Fruit fly (Drosophila melanogaster) whole organism, prepupa: ENCODE data around the gene Lsd-2.

Experiments used
- CG10631 ChIP-seq: fragments of 200-800 bp; sonication (Bioruptor generic); optimal IDR thresholded peaks from 2 replicates; lab custom pipeline; 2016; ENCODE audit warnings: missing biosample characterization, missing genetic modification characterization
- CG11762 ChIP-seq: fragments of 200-800 bp; sonication (Bioruptor generic); optimal IDR thresholded peaks from 3 replicates; lab custom pipeline; 2016; ENCODE audit warnings: missing biosample characterization, missing genetic modification characterization; ENCODE audit not compliant: insufficient read depth
- CG11902 ChIP-seq: fragments of 200-800 bp; sonication (Bioruptor generic); optimal IDR thresholded peaks from 3 replicates; lab custom pipeline; 2016; ENCODE audit warnings: missing biosample characterization, missing genetic modification characterization
- CG1621 ChIP-seq: fragments of 200-800 bp; sonication (Bioruptor generic); optimal IDR thresholded peaks from 3 replicates; lab custom pipeline; 2018; ENCODE audit warnings: missing biosample characterization, mild to moderate bottlenecking, missing genetic modification characterization
- CG16779 ChIP-seq: fragments of 200-800 bp; sonication (Bioruptor generic); optimal IDR thresholded peaks from 3 replicates; lab custom pipeline; 2017; ENCODE audit warnings: missing biosample characterization, mild to moderate bottlenecking, missing genetic modification characterization
- CG3032 ChIP-seq: fragments of 200-800 bp; optimal IDR thresholded peaks from 2 replicates; lab custom pipeline; 2019; ENCODE audit warnings: missing biosample characterization, mild to moderate bottlenecking, missing genetic modification characterization, moderate library complexity
- CG31627 ChIP-seq: fragments of 200-800 bp; sonication (Bioruptor generic); optimal IDR thresholded peaks from 3 replicates; lab custom pipeline; 2016; ENCODE audit warnings: missing biosample characterization, missing genetic modification characterization
- CG32006 ChIP-seq: fragments of 200-800 bp; sonication (Bioruptor generic); optimal IDR thresholded peaks from 3 replicates; lab custom pipeline; 2017; ENCODE audit warnings: missing biosample characterization, mild to moderate bottlenecking, missing genetic modification characterization
- CG34406 ChIP-seq: fragments of 200-800 bp; sonication (Bioruptor generic); optimal IDR thresholded peaks from 3 replicates; lab custom pipeline; 2016; ENCODE audit warnings: missing biosample characterization, missing genetic modification characterization
- CG6163 ChIP-seq: fragments of 200-800 bp; sonication (Bioruptor generic); IDR thresholded peaks from 3 replicates; pipeline ENCODE4 v1.3.6; 2022; ENCODE audit warnings: missing biosample characterization, missing genetic modification characterization
- CG6276 ChIP-seq: fragments of 200-800 bp; sonication (Bioruptor generic); optimal IDR thresholded peaks from 2 replicates; lab custom pipeline; 2017; ENCODE audit warnings: missing biosample characterization, mild to moderate bottlenecking, missing genetic modification characterization
- CG6792 ChIP-seq: fragments of 200-800 bp; sonication (Bioruptor generic); optimal IDR thresholded peaks from 3 replicates; lab custom pipeline; 2016; ENCODE audit warnings: missing biosample characterization, missing genetic modification characterization
- CG6808 ChIP-seq: fragments of 200-800 bp; sonication (Bioruptor generic); optimal IDR thresholded peaks from 3 replicates; lab custom pipeline; 2017; ENCODE audit warnings: missing biosample characterization, missing genetic modification characterization, mild to moderate bottlenecking, moderate library complexity, missing genetic modification reagents
- CG6854 ChIP-seq: fragments of 200-800 bp; sonication (Bioruptor generic); optimal IDR thresholded peaks from 2 replicates; lab custom pipeline; 2017; ENCODE audit warnings: missing biosample characterization, mild to moderate bottlenecking, missing genetic modification characterization
- CG7368 ChIP-seq: fragments of 200-800 bp; sonication (Bioruptor generic); optimal IDR thresholded peaks from 3 replicates; lab custom pipeline; 2016; ENCODE audit warnings: missing biosample characterization, missing genetic modification characterization
- CG8319 ChIP-seq: fragments of 200-800 bp; sonication (Bioruptor generic); optimal IDR thresholded peaks from 3 replicates; lab custom pipeline; 2016; ENCODE audit warnings: missing biosample characterization, missing genetic modification characterization
- CG8632 ChIP-seq: fragments of 200-800 bp; sonication (Bioruptor generic); optimal IDR thresholded peaks from 3 replicates; lab custom pipeline; 2016; ENCODE audit warnings: missing biosample characterization, missing genetic modification characterization
- CG9139 ChIP-seq: fragments of 200-800 bp; sonication (Bioruptor generic); optimal IDR thresholded peaks from 3 replicates; lab custom pipeline; 2017; ENCODE audit warnings: missing biosample characterization, mild to moderate bottlenecking, missing genetic modification characterization
- Eip78C ChIP-seq: fragments of 200-800 bp; sonication (Bioruptor generic); peaks from one replicate; lab custom pipeline; 2016; ENCODE audit warnings: missing biosample characterization, missing genetic modification characterization
- Eip93F ChIP-seq: fragments of 200-800 bp; sonication (Bioruptor generic); optimal IDR thresholded peaks from 2 replicates; lab custom pipeline; 2016; ENCODE audit warnings: missing biosample characterization, mild to moderate bottlenecking, missing genetic modification characterization
- Ets21C ChIP-seq: fragments of 200-800 bp; sonication (Bioruptor generic); optimal IDR thresholded peaks from 3 replicates; lab custom pipeline; 2016; ENCODE audit warnings: missing biosample characterization, missing genetic modification characterization
- Ets96B ChIP-seq: fragments of 200-800 bp; optimal IDR thresholded peaks from 2 replicates; lab custom pipeline; 2019; ENCODE audit warnings: missing biosample characterization, mild to moderate bottlenecking, missing genetic modification characterization, moderate library complexity
- Gug ChIP-seq: fragments of 200-800 bp; sonication (Bioruptor generic); IDR thresholded peaks from 2 replicates; pipeline ENCODE4 v1.3.6; 2022; ENCODE audit warnings: missing biosample characterization, missing genetic modification characterization
- Hr38 ChIP-seq: sonication (Bioruptor generic); optimal IDR thresholded peaks from 2 replicates; lab custom pipeline; 2016; ENCODE audit warnings: missing biosample characterization, missing genetic modification characterization
- Lpt ChIP-seq: fragments of 200-800 bp; sonication (Bioruptor generic); optimal IDR thresholded peaks from 3 replicates; lab custom pipeline; 2016; ENCODE audit warnings: missing biosample characterization, missing genetic modification characterization
- Met ChIP-seq: fragments of 200-800 bp; sonication (Bioruptor generic); optimal IDR thresholded peaks from 3 replicates; lab custom pipeline; 2016; ENCODE audit warnings: missing biosample characterization, missing genetic modification characterization
- Sox102F ChIP-seq: fragments of 200-800 bp; sonication (Bioruptor generic); optimal IDR thresholded peaks from 2 replicates; lab custom pipeline; 2016; ENCODE audit warnings: missing biosample characterization, mild to moderate bottlenecking, missing genetic modification characterization
- Sox14 ChIP-seq: fragments of 200-800 bp; sonication (Bioruptor generic); optimal IDR thresholded peaks from 3 replicates; lab custom pipeline; 2016; ENCODE audit warnings: missing biosample characterization, missing genetic modification characterization
- Sox15 ChIP-seq: fragments of 200-800 bp; sonication (Bioruptor generic); optimal IDR thresholded peaks from 3 replicates; lab custom pipeline; 2016; ENCODE audit warnings: missing biosample characterization, missing genetic modification characterization
- achi ChIP-seq: fragments of 200-800 bp; sonication (Bioruptor generic); optimal IDR thresholded peaks from 3 replicates; lab custom pipeline; 2016; ENCODE audit warnings: missing biosample characterization, missing genetic modification characterization
- acj6 ChIP-seq: fragments of 200-800 bp; sonication (Bioruptor generic); optimal IDR thresholded peaks from 3 replicates; lab custom pipeline; 2016; ENCODE audit warnings: missing biosample characterization, missing genetic modification characterization
- cyc ChIP-seq: fragments of 200-800 bp; sonication (Bioruptor generic); optimal IDR thresholded peaks from 3 replicates; lab custom pipeline; 2016; ENCODE audit warnings: missing biosample characterization, missing genetic modification characterization
- dac ChIP-seq: fragments of 200-800 bp; sonication (Bioruptor generic); optimal IDR thresholded peaks from 2 replicates; lab custom pipeline; 2017; ENCODE audit warnings: missing biosample characterization, mild to moderate bottlenecking, missing genetic modification characterization
- esn ChIP-seq: fragments of 200-800 bp; sonication (Bioruptor generic); optimal IDR thresholded peaks from 2 replicates; lab custom pipeline; 2016; ENCODE audit warnings: missing biosample characterization, mild to moderate bottlenecking, missing genetic modification characterization, moderate library complexity
- fd59A ChIP-seq: fragments of 200-800 bp; sonication (Bioruptor generic); optimal IDR thresholded peaks from 2 replicates; lab custom pipeline; 2017; ENCODE audit warnings: missing biosample characterization, mild to moderate bottlenecking, missing genetic modification characterization, missing genetic modification reagents
- fd85E ChIP-seq: fragments of 200-800 bp; sonication (Bioruptor generic); optimal IDR thresholded peaks from 3 replicates; lab custom pipeline; 2016; ENCODE audit warnings: missing biosample characterization, missing genetic modification characterization
- fkh ChIP-seq: fragments of 200-800 bp; sonication (Bioruptor generic); optimal IDR thresholded peaks from 3 replicates; lab custom pipeline; 2017; ENCODE audit warnings: missing biosample characterization, mild to moderate bottlenecking, missing genetic modification characterization, moderate library complexity
- net ChIP-seq: fragments of 200-800 bp; sonication (Bioruptor generic); optimal IDR thresholded peaks from 3 replicates; lab custom pipeline; 2016; ENCODE audit warnings: missing biosample characterization, missing genetic modification characterization
- pdm3 ChIP-seq: fragments of 200-800 bp; sonication (Bioruptor generic); optimal IDR thresholded peaks from 3 replicates; lab custom pipeline; 2016; ENCODE audit warnings: missing biosample characterization, missing genetic modification characterization
- salr ChIP-seq, 2 experiments: fragments of 200-800 bp; sonication (Bioruptor generic); optimal IDR thresholded peaks; 3 replicates each; lab custom pipeline; 2016 to 2018; ENCODE audit warnings: missing biosample characterization in 2 of 2, missing genetic modification characterization in 2 of 2, mild to moderate bottlenecking in 1 of 2
- spab ChIP-seq: fragments of 200-800 bp; sonication (Bioruptor generic); optimal IDR thresholded peaks from 2 replicates; lab custom pipeline; 2017; ENCODE audit warnings: missing biosample characterization, mild to moderate bottlenecking, missing genetic modification characterization, missing genetic modification reagents
- ss ChIP-seq, 2 experiments: fragments of 200-800 bp; sonication (Bioruptor generic); optimal IDR thresholded peaks; 2 replicates in 1 of 2; 3 replicates in 1 of 2; lab custom pipeline; 2017 to 2018; ENCODE audit warnings: mild to moderate bottlenecking in 2 of 2, missing biosample characterization in 2 of 2, missing genetic modification characterization in 2 of 2, moderate library complexity in 1 of 2
- svp ChIP-seq: fragments of 200-800 bp; sonication (Bioruptor generic); peaks from one replicate; lab custom pipeline; 2016; ENCODE audit warnings: missing biosample characterization, missing genetic modification characterization
- topi ChIP-seq: fragments of 200-800 bp; sonication (Bioruptor generic); optimal IDR thresholded peaks from 3 replicates; lab custom pipeline; 2016; ENCODE audit warnings: missing biosample characterization, missing genetic modification characterization
- vri ChIP-seq: fragments of 200-800 bp; sonication (Bioruptor generic); optimal IDR thresholded peaks from 3 replicates; lab custom pipeline; 2016; ENCODE audit warnings: missing biosample characterization, mild to moderate bottlenecking, missing genetic modification characterization

Lsd-2 gene

dm6 chrX:15069417-15069896 is 6.6 kb downstream of the Lsd-2 start (continued):
- TF ChIP-seq pdm3 (GFP tag; lab: Kevin White, UChicago) (peak; percentile 86), fd59A (GFP tag; lab: Kevin White, UChicago) (peak; percentile 91), salr (GFP tag; optimal IDR thresholded peaks at IDR 0.05; lab: Kevin White, UChicago) (peak; percentile 89 to 98), Sox15 (no peak), Sox102F (peak; percentile 77), CG7368 (GFP tag; lab: Kevin White, UChicago) (peak; percentile 92), CG34406 (peak; percentile 76), fkh (GFP tag; lab: Kevin White, UChicago) (no peak)

dm6 chrX:15068537-15068936 is 7.5 kb downstream of the Lsd-2 start:
- TF ChIP-seq ss (GFP tag; optimal IDR thresholded peaks at IDR 0.05; lab: Kevin White, UChicago) (peak; percentile 21 to 50), Eip78C (GFP tag; lab: Kevin White, UChicago) (peak; percentile 0), Gug (no peak), CG6854 (GFP tag; lab: Kevin White, UChicago) (no peak), CG8632 (GFP tag; lab: Kevin White, UChicago) (no peak), CG34406 (no peak), CG6808 (no peak), CG3032 (tag; lab: Kevin White, UChicago) (no peak), Sox14 (GFP tag; lab: Kevin White, UChicago) (no peak), cyc (GFP tag; lab: Kevin White, UChicago) (no peak), svp (peak; percentile 96), Ets21C (GFP tag; lab: Kevin White, UChicago) (no peak)

dm6 chrX:15066374-15067057 is 9.5 kb downstream of the Lsd-2 start, which contains the start of the genes opm and dob:
Gene opm, minus strand, starts transcription at chrX:15066432.
Gene dob, plus strand, starts transcription at chrX:15067007.
- peak; percentile 30 for TF ChIP-seq Met (GFP tag; lab: Kevin White, UChicago)
- no peak for TF ChIP-seq Ets21C (GFP tag; lab: Kevin White, UChicago)
- no peak for TF ChIP-seq CG6163 (GFP tag; lab: Robert Waterston, UW)
- TF ChIP-seq Sox102F = no peak
- TF ChIP-seq fkh (GFP tag; lab: Kevin White, UChicago) = no peak
- TF ChIP-seq Ets96B (tag; lab: Kevin White, UChicago) = no peak
- TF ChIP-seq Sox15 = no peak
- no peak for TF ChIP-seq CG6792 (GFP tag; lab: Kevin White, UChicago)
- no peak for TF ChIP-seq CG11902 (GFP tag; lab: Kevin White, UChicago)
- no peak for TF ChIP-seq CG16779
- no peak for TF ChIP-seq CG10631 (GFP tag; lab: Kevin White, UChicago)
- TF ChIP-seq pdm3 (GFP tag; lab: Kevin White, UChicago) = no peak
- no peak for TF ChIP-seq CG1621
- no peak for TF ChIP-seq Hr38 (GFP tag; lab: Kevin White, UChicago)
- no peak for TF ChIP-seq dac (GFP tag; lab: Kevin White, UChicago)
- no peak for TF ChIP-seq acj6 (GFP tag; lab: Kevin White, UChicago)
- TF ChIP-seq salr (GFP tag; optimal IDR thresholded peaks at IDR 0.05; lab: Kevin White, UChicago) = no peak
- no peak for TF ChIP-seq vri (GFP tag; lab: Kevin White, UChicago)
- no peak for TF ChIP-seq CG34406
- no peak for TF ChIP-seq CG6808
- peak; percentile 65 for TF ChIP-seq svp
- peak; percentile 19 for TF ChIP-seq cyc (GFP tag; lab: Kevin White, UChicago)
- TF ChIP-seq CG11762 (GFP tag; lab: Kevin White, UChicago) = no peak
- TF ChIP-seq CG8319 = no peak
- no peak for TF ChIP-seq spab
- peak; percentile 14 for TF ChIP-seq CG31627 (GFP tag; lab: Kevin White, UChicago)
- TF ChIP-seq CG9139 (GFP tag; lab: Kevin White, UChicago) = no peak
- no peak for TF ChIP-seq CG32006
- no peak for TF ChIP-seq fd85E (GFP tag; lab: Kevin White, UChicago)
- TF ChIP-seq CG6276 (GFP tag; lab: Kevin White, UChicago) = no peak
- no peak for TF ChIP-seq fd59A (GFP tag; lab: Kevin White, UChicago)
- no peak for TF ChIP-seq net (GFP tag; lab: Kevin White, UChicago)
- TF ChIP-seq CG7368 (GFP tag; lab: Kevin White, UChicago) = no peak
- TF ChIP-seq topi (GFP tag; lab: Kevin White, UChicago) = peak; percentile 16
- peak; percentile 46 for TF ChIP-seq Sox14 (GFP tag; lab: Kevin White, UChicago)
- no peak for TF ChIP-seq CG8632 (GFP tag; lab: Kevin White, UChicago)
- peak; percentile 30 for TF ChIP-seq achi (GFP tag; lab: Kevin White, UChicago)
- peak; percentile 36 for TF ChIP-seq esn (GFP tag; lab: Kevin White, UChicago)
- no peak for TF ChIP-seq Lpt (GFP tag; lab: Kevin White, UChicago)
- TF ChIP-seq Eip93F (GFP tag; lab: Kevin White, UChicago) = no peak
- TF ChIP-seq ss (GFP tag; optimal IDR thresholded peaks at IDR 0.05; lab: Kevin White, UChicago) = no peak
